Fruit fly (Drosophila melanogaster) whole organism, embryonic: ENCODE results near the gene Ced-12.

Source experiments
- CG10462 ChIP-seq: fragments of 200-800 bp; sonication (Bioruptor generic); optimal IDR thresholded peaks from 2 replicates; lab custom pipeline; 2016; ENCODE audit warnings: missing biosample characterization, missing genetic modification characterization
- CG11696 ChIP-seq: fragments of 200-800 bp; sonication (Bioruptor generic); IDR thresholded peaks from 2 replicates; pipeline ENCODE4 v1.3.6; 2022; ENCODE audit warnings: missing biosample characterization, missing genetic modification characterization
- CG12659 ChIP-seq: fragments of 200-800 bp; sonication (Bioruptor generic); optimal IDR thresholded peaks from 3 replicates; lab custom pipeline; 2017; ENCODE audit warnings: mild to moderate bottlenecking, missing biosample characterization, missing genetic modification reagents, missing genetic modification characterization
- CG12769 ChIP-seq: fragments of 200-800 bp; sonication (Bioruptor generic); optimal IDR thresholded peaks from 2 replicates; lab custom pipeline; 2019; ENCODE audit warnings: missing biosample characterization, mild to moderate bottlenecking, missing genetic modification characterization, moderate library complexity
- CG13287 ChIP-seq: fragments of 200-800 bp; sonication (Bioruptor generic); IDR thresholded peaks from 2 replicates; pipeline ENCODE4 v1.3.6; 2022; ENCODE audit warnings: missing biosample characterization, missing genetic modification characterization; ENCODE audit not compliant: partially characterized antibody
- CG1603 ChIP-seq: fragments of 200-800 bp; sonication (Bioruptor generic); optimal IDR thresholded peaks from 2 replicates; lab custom pipeline; 2019; ENCODE audit warnings: missing biosample characterization, mild to moderate bottlenecking, missing genetic modification characterization, moderate library complexity
- CG17829 ChIP-seq: fragments of 200-800 bp; optimal IDR thresholded peaks from 2 replicates; lab custom pipeline; 2019; ENCODE audit warnings: missing biosample characterization, mild to moderate bottlenecking, missing genetic modification characterization, moderate library complexity
- CG18262 ChIP-seq: fragments of 200-800 bp; optimal IDR thresholded peaks from 3 replicates; lab custom pipeline; 2019; ENCODE audit warnings: missing biosample characterization, mild to moderate bottlenecking, missing genetic modification characterization, moderate library complexity
- CG31441 ChIP-seq: fragments of 200-800 bp; sonication (Bioruptor generic); IDR thresholded peaks from 2 replicates; pipeline ENCODE4 v1.3.6; 2022; ENCODE audit warnings: missing biosample characterization, missing genetic modification characterization
- CG34422 ChIP-seq: fragments of 200-800 bp; sonication (Bioruptor generic); IDR thresholded peaks from 3 replicates; pipeline ENCODE4 v1.3.6; 2022; ENCODE audit warnings: missing biosample characterization, missing genetic modification characterization
- CG3847 ChIP-seq: fragments of 200-800 bp; sonication (Bioruptor generic); IDR thresholded peaks from 2 replicates; pipeline ENCODE4 v1.3.6; 2022; ENCODE audit warnings: missing biosample characterization, missing genetic modification characterization
- CG7839 ChIP-seq: fragments of 200-800 bp; sonication (Bioruptor generic); optimal IDR thresholded peaks from 3 replicates; lab custom pipeline; 2018; ENCODE audit warnings: missing biosample characterization, mild to moderate bottlenecking, missing genetic modification characterization, moderate library complexity
- CG9609 ChIP-seq: fragments of 200-800 bp; sonication (Bioruptor generic); optimal IDR thresholded peaks from 3 replicates; lab custom pipeline; 2016; ENCODE audit warnings: missing biosample characterization, missing genetic modification characterization
- CTCF ChIP-seq: fragments of 200-800 bp; sonication (Bioruptor generic); optimal IDR thresholded peaks from 2 replicates; lab custom pipeline; 2017; ENCODE audit warnings: missing biosample characterization, mild to moderate bottlenecking, missing genetic modification characterization, moderate library complexity
- CkIIα-i1 ChIP-seq: fragments of 200-800 bp; sonication (Bioruptor generic); IDR thresholded peaks from 2 replicates; pipeline ENCODE4 v1.3.6; 2022; ENCODE audit warnings: missing biosample characterization, missing genetic modification characterization
- Dp ChIP-seq: fragments of 200-800 bp; sonication (Bioruptor generic); optimal IDR thresholded peaks from 2 replicates; lab custom pipeline; 2018; ENCODE audit warnings: missing biosample characterization, mild to moderate bottlenecking, missing genetic modification characterization, moderate library complexity
- E2f2 ChIP-seq: fragments of 200-800 bp; sonication (Bioruptor generic); IDR thresholded peaks from 2 replicates; pipeline ENCODE4 v1.3.6; 2022; ENCODE audit warnings: missing biosample characterization, missing genetic modification characterization
- Elba2 ChIP-seq: fragments of 200-800 bp; sonication (Bioruptor generic); optimal IDR thresholded peaks from 3 replicates; lab custom pipeline; 2016; ENCODE audit warnings: missing biosample characterization, missing genetic modification characterization
- Ets97D ChIP-seq: fragments of 200-800 bp; sonication (Bioruptor generic); optimal IDR thresholded peaks from 3 replicates; lab custom pipeline; 2016; ENCODE audit warnings: missing biosample characterization, missing genetic modification characterization
- HmgZ ChIP-seq: fragments of 200-800 bp; sonication (Bioruptor generic); optimal IDR thresholded peaks from 2 replicates; lab custom pipeline; 2018; ENCODE audit warnings: missing biosample characterization, mild to moderate bottlenecking, missing genetic modification characterization
- Hr3 ChIP-seq: fragments of 200-800 bp; sonication (Bioruptor generic); optimal IDR thresholded peaks from 3 replicates; lab custom pipeline; 2016; ENCODE audit warnings: missing biosample characterization, missing genetic modification characterization
- MBD-R2 ChIP-seq: fragments of 200-800 bp; sonication (Bioruptor generic); IDR thresholded peaks from 2 replicates; pipeline ENCODE4 v1.3.6; 2022; ENCODE audit warnings: missing biosample characterization, missing genetic modification characterization
- MESR4 ChIP-seq: fragments of 200-800 bp; sonication (Bioruptor generic); optimal IDR thresholded peaks from 2 replicates; lab custom pipeline; 2018; ENCODE audit warnings: missing biosample characterization, mild to moderate bottlenecking, missing genetic modification characterization, moderate library complexity
- Sin3A ChIP-seq: fragments of >200 bp; optimal IDR thresholded peaks from 2 replicates; lab custom pipeline; 2018
- Sox102F ChIP-seq: fragments of 200-800 bp; sonication (Bioruptor generic); optimal IDR thresholded peaks from 2 replicates; lab custom pipeline; 2018; ENCODE audit warnings: missing biosample characterization, mild to moderate bottlenecking, missing genetic modification characterization, moderate library complexity
- Sry-δ ChIP-seq: fragments of 200-800 bp; sonication (Bioruptor generic); optimal IDR thresholded peaks from 2 replicates; lab custom pipeline; 2016; ENCODE audit warnings: missing biosample characterization, missing genetic modification characterization
- Tbp ChIP-seq: fragments of >200 bp; optimal IDR thresholded peaks from 2 replicates; lab custom pipeline; 2018; ENCODE audit warnings: missing biosample characterization, missing genetic modification characterization
- ap ChIP-seq: fragments of 200-800 bp; sonication (Bioruptor generic); IDR thresholded peaks from 2 replicates; pipeline ENCODE4 v1.3.6; 2022; ENCODE audit warnings: missing biosample characterization, missing genetic modification characterization
- bbx ChIP-seq: fragments of 200-800 bp; sonication (Bioruptor generic); IDR thresholded peaks from 2 replicates; pipeline ENCODE4 v1.3.6; 2022; ENCODE audit warnings: missing biosample characterization, missing genetic modification characterization; ENCODE audit not compliant: partially characterized antibody
- chn ChIP-seq: fragments of 200-800 bp; sonication (Bioruptor generic); optimal IDR thresholded peaks from 2 replicates; lab custom pipeline; 2016; ENCODE audit warnings: missing biosample characterization, missing genetic modification characterization
- ci ChIP-seq: fragments of 200-800 bp; sonication (Bioruptor generic); IDR thresholded peaks from 3 replicates; pipeline ENCODE4 v1.3.6; 2022; ENCODE audit warnings: missing biosample characterization, missing genetic modification characterization
- croc ChIP-seq: fragments of 200-800 bp; sonication (Bioruptor generic); conservative IDR thresholded peaks from 3 replicates; pipeline ENCODE4 v1.3.6; 2022; ENCODE audit warnings: missing biosample characterization, missing genetic modification characterization
- crol ChIP-seq: fragments of 200-800 bp; sonication (Bioruptor generic); IDR thresholded peaks from 2 replicates; pipeline ENCODE4 v1.3.6; 2022; ENCODE audit warnings: missing biosample characterization, missing genetic modification characterization
- crp ChIP-seq, 2 experiments: fragments of 200-800 bp; sonication (Bioruptor generic); optimal IDR thresholded peaks; 2 replicates in 1 of 2; 3 replicates in 1 of 2; lab custom pipeline; 2017; ENCODE audit warnings: missing biosample characterization in 2 of 2, missing genetic modification characterization in 2 of 2, mild to moderate bottlenecking in 1 of 2, moderate library complexity in 1 of 2
- dimm ChIP-seq: fragments of 200-800 bp; sonication (Bioruptor generic); IDR thresholded peaks from 2 replicates; pipeline ENCODE4 v1.3.6; 2022; ENCODE audit warnings: missing biosample characterization, missing genetic modification characterization
- dysf ChIP-seq: fragments of 200-800 bp; sonication (Bioruptor generic); IDR thresholded peaks from 3 replicates; pipeline ENCODE4 v1.3.6; 2022; ENCODE audit warnings: missing biosample characterization, missing genetic modification characterization
- gfzf ChIP-seq: fragments of 200-800 bp; sonication (Bioruptor generic); optimal IDR thresholded peaks from 2 replicates; lab custom pipeline; 2016; ENCODE audit warnings: missing biosample characterization, mild to moderate bottlenecking, missing genetic modification characterization, moderate library complexity
- gsb-n ChIP-seq: fragments of 200-800 bp; sonication (Bioruptor generic); optimal IDR thresholded peaks from 3 replicates; lab custom pipeline; 2018; ENCODE audit warnings: missing biosample characterization, mild to moderate bottlenecking, missing genetic modification characterization
- hkb ChIP-seq, 2 experiments: fragments of 200-800 bp in 1 of 2; fragments of >200 bp in 1 of 2; sonication (Bioruptor generic) in 1 of 2; IDR thresholded peaks in 1 of 2; optimal IDR thresholded peaks in 1 of 2; 2 replicates each; pipeline versions ENCODE4 v1.3.6 to Lab custom; 2017 to 2022; ENCODE audit warnings: missing biosample characterization in 1 of 2, missing genetic modification characterization in 1 of 2
- inv ChIP-seq: fragments of 200-800 bp; sonication (Bioruptor generic); IDR thresholded peaks from 2 replicates; pipeline ENCODE4 v1.3.6; 2022; ENCODE audit warnings: missing biosample characterization, missing genetic modification characterization; ENCODE audit not compliant: partially characterized antibody
- kah ChIP-seq: fragments of 200-800 bp; sonication (Bioruptor generic); optimal IDR thresholded peaks from 2 replicates; lab custom pipeline; 2018; ENCODE audit warnings: missing biosample characterization, mild to moderate bottlenecking, missing genetic modification characterization
- nmo ChIP-seq: fragments of 200-800 bp; sonication (Bioruptor generic); optimal IDR thresholded peaks from 2 replicates; lab custom pipeline; 2018; ENCODE audit warnings: missing biosample characterization, mild to moderate bottlenecking, missing genetic modification characterization, moderate library complexity
- pho ChIP-seq: fragments of 200-800 bp; sonication (Bioruptor generic); optimal IDR thresholded peaks from 2 replicates; lab custom pipeline; 2016; ENCODE audit warnings: missing biosample characterization, missing genetic modification characterization
- sr ChIP-seq: fragments of 200-800 bp; sonication (Bioruptor generic); IDR thresholded peaks from 3 replicates; pipeline ENCODE4 v1.3.6; 2022; ENCODE audit warnings: missing biosample characterization, missing genetic modification characterization
- ssp ChIP-seq: fragments of 200-800 bp; sonication (Bioruptor generic); IDR thresholded peaks from 2 replicates; pipeline ENCODE4 v1.3.6; 2022; ENCODE audit warnings: missing biosample characterization, missing genetic modification characterization
- tin ChIP-seq: fragments of 200-800 bp; sonication (Bioruptor generic); optimal IDR thresholded peaks from 3 replicates; lab custom pipeline; 2016; ENCODE audit warnings: missing biosample characterization, missing genetic modification characterization
- tll ChIP-seq, 2 experiments: fragments of 200-800 bp in 1 of 2; fragments of >200 bp in 1 of 2; sonication (Bioruptor generic) in 1 of 2; optimal IDR thresholded peaks; 2 replicates each; lab custom pipeline; 2017 to 2019; ENCODE audit warnings: missing biosample characterization in 2 of 2, missing genetic modification characterization in 2 of 2, mild to moderate bottlenecking in 1 of 2, moderate library complexity in 1 of 2
- tna ChIP-seq: fragments of 200-800 bp; sonication (Bioruptor generic); IDR thresholded peaks from 2 replicates; pipeline ENCODE4 v1.3.6; 2022; ENCODE audit warnings: missing biosample characterization, missing genetic modification characterization; ENCODE audit not compliant: partially characterized antibody
- trem ChIP-seq: fragments of 200-800 bp; optimal IDR thresholded peaks from 3 replicates; lab custom pipeline; 2019; ENCODE audit warnings: missing biosample characterization, mild to moderate bottlenecking, missing genetic modification characterization, moderate library complexity
- tup ChIP-seq: fragments of 200-800 bp; sonication (Bioruptor generic); optimal IDR thresholded peaks from 2 replicates; lab custom pipeline; 2016; ENCODE audit warnings: missing biosample characterization, mild to moderate bottlenecking, missing genetic modification characterization, moderate library complexity
- vvl ChIP-seq: fragments of 200-800 bp; sonication (Bioruptor generic); IDR thresholded peaks from 2 replicates; pipeline ENCODE4 v1.3.6; 2022; ENCODE audit warnings: missing biosample characterization, missing genetic modification characterization
- yki ChIP-seq: fragments of >200 bp; optimal IDR thresholded peaks from 3 replicates; lab custom pipeline; 2018

The Ced-12 gene

dm6 chr2L:12093652-12094051, 4.0 kb upstream of the Ced-12 start (continued):
- TF ChIP-seq vvl (no peak), pho (GFP tag; lab: Kevin White, UChicago) (peak; percentile 1), Hr3 (GFP tag; lab: Kevin White, UChicago) (no peak), CG12659 (GFP tag; lab: Kevin White, UChicago) (peak; percentile 51), croc (GFP tag; lab: Robert Waterston, UW) (no peak), inv (no peak), tll (GFP tag; optimal IDR thresholded peaks at IDR 0.05; lab: Kevin White, UChicago) (peak in 1 of 2 experiments; percentile 72), ap (no peak), trem (tag; lab: Kevin White, UChicago) (peak; percentile 53), Tbp (GFP tag; lab: Kevin White, UChicago) (no peak), Ets97D (GFP tag; lab: Kevin White, UChicago) (peak; percentile 84), E2f2 (GFP tag; lab: Robert Waterston, UW) (peak; percentile 77), tin (GFP tag; lab: Kevin White, UChicago) (no peak), ssp (GFP tag; lab: Robert Waterston, UW) (peak; percentile 43), CG34422 (GFP tag; lab: Robert Waterston, UW) (peak; percentile 50; the same call in 1 of the 3 replicates), CG9609 (GFP tag; lab: Kevin White, UChicago) (no peak), MBD-R2 (peak; percentile 60), tup (no peak), crp (GFP tag; optimal IDR thresholded peaks at IDR 0.05; lab: Kevin White, UChicago) (peak in 1 of 2 experiments; percentile 45), gfzf (peak; percentile 90), crol (no peak), hkb (optimal IDR thresholded peaks at IDR 0.05; lab: Kevin White, UChicago) (no peak), hkb (GFP tag; IDR thresholded peaks at IDR 0.05; lab: Robert Waterston, UW) (0 out of 2 replicates have a peak, but pooled peaks have one; percentile 9), yki (lab: Kevin White, UChicago) (no peak), Sin3A (lab: Kevin White, UChicago) (peak; percentile 24), Sry-δ (peak; percentile 24), HmgZ (tag; lab: Kevin White, UChicago) (peak; percentile 69), Dp (peak; percentile 75), CG31441 (no peak), kah (peak; percentile 0), CG12769 (no peak), CG10462 (no peak), CG17829 (tag; lab: Kevin White, UChicago) (peak; percentile 34), MESR4 (GFP tag; lab: Kevin White, UChicago) (peak; percentile 78), CkIIα-i1 (GFP tag; lab: Robert Waterston, UW) (no peak), CTCF (GFP tag; lab: Kevin White, UChicago) (peak; percentile 21), Elba2 (no peak), bbx (GFP tag; lab: Robert Waterston, UW) (peak; percentile 44), chn (GFP tag; lab: Kevin White, UChicago) (peak; percentile 44), dysf (no peak), CG3847 (GFP tag; lab: Robert Waterston, UW) (peak; percentile 58), CG13287 (GFP tag; lab: Robert Waterston, UW) (peak; percentile 46; the same call in 1 of the 2 replicates), CG7839 (tag; lab: Kevin White, UChicago) (no peak), ci (GFP tag; lab: Robert Waterston, UW) (peak; percentile 43; the same call in 1 of the 3 replicates), tna (GFP tag; lab: Robert Waterston, UW) (peak; percentile 47; the same call in 1 of the 2 replicates), CG11696 (GFP tag; lab: Robert Waterston, UW) (no peak), dimm (GFP tag; lab: Robert Waterston, UW) (no peak), gsb-n (tag; lab: Kevin White, UChicago) (no peak), CG1603 (tag; lab: Kevin White, UChicago) (peak; percentile 74), Sox102F (GFP tag; lab: Kevin White, UChicago) (no peak), CG18262 (no peak), nmo (GFP tag; lab: Kevin White, UChicago) (peak; percentile 32), sr (GFP tag; lab: Robert Waterston, UW) (peak; percentile 4; the same call in 1 of the 3 replicates)
